Fruit fly (Drosophila melanogaster): Measurements from ENCODE around the gene Lcp65Ab2.

- no peak for TF ChIP-seq CG7271 (tag; optimal IDR thresholded peaks at IDR 0.05)
- TF ChIP-seq sc (optimal IDR thresholded peaks at IDR 0.05) = no peak
- TF ChIP-seq sc (GFP tag; optimal IDR thresholded peaks at IDR 0.05) = no peak
- no peak for TF ChIP-seq Eip74EF (GFP tag; optimal IDR thresholded peaks at IDR 0.05)
- TF ChIP-seq klu (GFP tag; IDR thresholded peaks at IDR 0.05) = no peak
- no peak for TF ChIP-seq CG7928 (GFP tag; optimal IDR thresholded peaks at IDR 0.05)
These were observed 41.9 kb upstream of the Lcp65Ab2 start for dm6 chr3L:6104551-6104950.

Measured in whole organism, embryonic.